Worm (Caenorhabditis elegans) whole organism, L3 larva: ENCODE data around the gene bcf-1.
A peak's percentile ranks its signal among the peaks of the same experiment; 100 is the strongest.

Experiments
- R02D3.7 ChIP-seq: fragments of 150-350 bp; optimal IDR thresholded peaks from 2 replicates; lab custom pipeline; 2014; ENCODE audit warnings: missing biosample characterization, missing genetic modification characterization
- ZK546.5 ChIP-seq: sonication (generic microtip); optimal IDR thresholded peaks from 2 replicates; lab custom pipeline; 2017; ENCODE audit warnings: missing biosample characterization, missing genetic modification characterization
- aly-2 ChIP-seq: fragments of 150-350 bp; optimal IDR thresholded peaks from 2 replicates; lab custom pipeline; 2014; ENCODE audit warnings: missing biosample characterization, missing genetic modification characterization
- ama-1 ChIP-seq: fragments of 150-350 bp; optimal IDR thresholded peaks from 2 replicates; lab custom pipeline; 2018
- ceh-16 ChIP-seq: sonication (generic microtip); optimal IDR thresholded peaks from 2 replicates; lab custom pipeline; 2017; ENCODE audit warnings: missing biosample characterization, missing genetic modification characterization
- ceh-28 ChIP-seq: fragments of 150-350 bp; optimal IDR thresholded peaks from 2 replicates; lab custom pipeline; 2014; ENCODE audit warnings: missing biosample characterization, missing genetic modification reagents, missing genetic modification characterization
- ceh-82 ChIP-seq: fragments of 150-350 bp; optimal IDR thresholded peaks from 2 replicates; lab custom pipeline; 2014; ENCODE audit warnings: missing biosample characterization, missing genetic modification characterization
- ceh-9 ChIP-seq: sonication (generic microtip); optimal IDR thresholded peaks from 2 replicates; lab custom pipeline; 2018; ENCODE audit warnings: missing biosample characterization, missing genetic modification characterization
- egl-27 ChIP-seq: sonication (generic microtip); optimal IDR thresholded peaks from 4 replicates; lab custom pipeline; 2017; ENCODE audit warnings: missing biosample characterization, missing genetic modification reagents, missing genetic modification characterization
- elt-1 ChIP-seq: fragments of 150-350 bp; optimal IDR thresholded peaks from 2 replicates; lab custom pipeline; 2014; ENCODE audit warnings: missing biosample characterization, missing genetic modification characterization
- elt-2 ChIP-seq: sonication (generic microtip); optimal IDR thresholded peaks from 2 replicates; lab custom pipeline; 2016; ENCODE audit warnings: missing genetic modification reagents, mild to moderate bottlenecking, missing genetic modification characterization, missing compliant biosample characterization
- elt-3 ChIP-seq, 3 experiments: fragments of 150-350 bp in 1 of 3; sonication (generic microtip) in 2 of 3; optimal IDR thresholded peaks; 2 replicates in 2 of 3; 4 replicates in 1 of 3; lab custom pipeline; 2014 to 2017; ENCODE audit warnings: missing biosample characterization in 3 of 3, missing genetic modification characterization in 3 of 3
- eor-1 ChIP-seq, 2 experiments: fragments of 150-350 bp; optimal IDR thresholded peaks; 2 replicates each; lab custom pipeline; 2014 to 2018; ENCODE audit warnings: missing biosample characterization in 2 of 2, missing genetic modification characterization in 2 of 2
- fkh-10 ChIP-seq: sonication (generic microtip); optimal IDR thresholded peaks from 2 replicates; lab custom pipeline; 2017; ENCODE audit warnings: missing biosample characterization, missing genetic modification reagents, missing genetic modification characterization
- fkh-2 ChIP-seq: fragments of 150-350 bp; optimal IDR thresholded peaks from 2 replicates; lab custom pipeline; 2014; ENCODE audit warnings: missing biosample characterization, missing genetic modification reagents, missing genetic modification characterization
- fos-1 ChIP-seq: fragments of 150-350 bp; optimal IDR thresholded peaks from 2 replicates; lab custom pipeline; 2014; ENCODE audit warnings: missing biosample characterization, missing genetic modification characterization
- jun-1 ChIP-seq: fragments of 150-350 bp; optimal IDR thresholded peaks from 2 replicates; lab custom pipeline; 2014; ENCODE audit warnings: missing biosample characterization, missing genetic modification reagents, missing genetic modification characterization
- lin-15B ChIP-seq: fragments of 150-350 bp; optimal IDR thresholded peaks from 2 replicates; lab custom pipeline; 2014; ENCODE audit warnings: missing biosample characterization, missing genetic modification characterization
- lin-39 ChIP-seq: fragments of 150-350 bp; optimal IDR thresholded peaks from 2 replicates; lab custom pipeline; 2018; ENCODE audit warnings: missing biosample characterization, missing genetic modification reagents, missing genetic modification characterization
- lsy-12 ChIP-seq: sonication (generic microtip); optimal IDR thresholded peaks from 2 replicates; lab custom pipeline; 2016; ENCODE audit warnings: mild to moderate bottlenecking, missing genetic modification characterization, missing compliant biosample characterization
- mdl-1 ChIP-seq: fragments of 150-350 bp; optimal IDR thresholded peaks from 2 replicates; lab custom pipeline; 2014; ENCODE audit warnings: missing biosample characterization, missing genetic modification characterization
- mml-1 ChIP-seq: fragments of 150-350 bp; sonication (generic microtip); optimal IDR thresholded peaks from 3 replicates; lab custom pipeline; 2014; ENCODE audit warnings: missing biosample characterization, missing genetic modification characterization
- nfya-1 ChIP-seq: sonication (generic microtip); optimal IDR thresholded peaks from 2 replicates; lab custom pipeline; 2017; ENCODE audit warnings: missing genetic modification characterization, mild to moderate bottlenecking, missing compliant biosample characterization, antibody characterized with exemption, moderate library complexity; ENCODE audit not compliant: insufficient read depth
- nhr-11 ChIP-seq: fragments of 150-350 bp; optimal IDR thresholded peaks from 2 replicates; lab custom pipeline; 2014; ENCODE audit warnings: missing biosample characterization, missing genetic modification characterization
- nhr-12 ChIP-seq: fragments of 150-350 bp; optimal IDR thresholded peaks from 2 replicates; lab custom pipeline; 2014; ENCODE audit warnings: missing biosample characterization, missing genetic modification characterization
- nhr-23 ChIP-seq: fragments of 150-350 bp; optimal IDR thresholded peaks from 2 replicates; lab custom pipeline; 2014; ENCODE audit warnings: missing biosample characterization, missing genetic modification reagents, missing genetic modification characterization
- nhr-237 ChIP-seq: fragments of 150-350 bp; optimal IDR thresholded peaks from 2 replicates; lab custom pipeline; 2014; ENCODE audit warnings: missing biosample characterization, missing genetic modification characterization
- nhr-25 ChIP-seq: sonication (generic microtip); optimal IDR thresholded peaks from 2 replicates; lab custom pipeline; 2017; ENCODE audit warnings: missing biosample characterization, missing genetic modification characterization
- nhr-28 ChIP-seq: fragments of 150-350 bp; optimal IDR thresholded peaks from 2 replicates; lab custom pipeline; 2014; ENCODE audit warnings: missing biosample characterization, missing genetic modification characterization
- nhr-43 ChIP-seq: sonication (generic microtip); optimal IDR thresholded peaks from 2 replicates; lab custom pipeline; 2016; ENCODE audit warnings: mild to moderate bottlenecking, missing genetic modification characterization, missing compliant biosample characterization; ENCODE audit not compliant: poor library complexity, severe bottlenecking
- nhr-67 ChIP-seq: fragments of 150-350 bp; optimal IDR thresholded peaks from 2 replicates; lab custom pipeline; 2014; ENCODE audit warnings: missing biosample characterization, missing genetic modification characterization
- nhr-76 ChIP-seq: fragments of 150-350 bp; sonication (generic microtip); optimal IDR thresholded peaks from 5 replicates; lab custom pipeline; 2014; ENCODE audit warnings: missing biosample characterization, missing genetic modification characterization
- nhr-77 ChIP-seq: fragments of 150-350 bp; optimal IDR thresholded peaks from 2 replicates; lab custom pipeline; 2014; ENCODE audit warnings: missing biosample characterization, missing genetic modification characterization
- pha-4 ChIP-seq: fragments of 150-350 bp; optimal IDR thresholded peaks from 2 replicates; lab custom pipeline; 2014; ENCODE audit warnings: missing biosample characterization, missing genetic modification reagents, missing genetic modification characterization
- pqm-1 ChIP-seq: fragments of 150-350 bp; optimal IDR thresholded peaks from 2 replicates; lab custom pipeline; 2017; ENCODE audit warnings: missing biosample characterization, missing genetic modification characterization, inconsistent platforms
- sea-2 ChIP-seq: fragments of 150-350 bp; sonication (generic microtip); optimal IDR thresholded peaks from 4 replicates; lab custom pipeline; 2014; ENCODE audit warnings: missing biosample characterization, missing genetic modification reagents, missing genetic modification characterization
- skn-1 ChIP-seq: fragments of 150-350 bp; optimal IDR thresholded peaks from 2 replicates; lab custom pipeline; 2014; ENCODE audit warnings: missing biosample characterization, missing genetic modification characterization
- snpc-4 ChIP-seq: fragments of 150-350 bp; optimal IDR thresholded peaks from 2 replicates; lab custom pipeline; 2014; ENCODE audit warnings: missing biosample characterization, missing genetic modification characterization
- tbx-2 ChIP-seq: sonication (generic microtip); optimal IDR thresholded peaks from 2 replicates; lab custom pipeline; 2016; ENCODE audit warnings: mild to moderate bottlenecking, missing genetic modification characterization, missing compliant biosample characterization
- unc-39 ChIP-seq: sonication (generic microtip); optimal IDR thresholded peaks from 4 replicates; lab custom pipeline; 2017; ENCODE audit warnings: missing biosample characterization, missing genetic modification characterization
- unc-62 ChIP-seq: fragments of 150-350 bp; sonication (generic microtip); optimal IDR thresholded peaks from 4 replicates; lab custom pipeline; 2014; ENCODE audit warnings: missing biosample characterization, missing genetic modification reagents, missing genetic modification characterization
- zag-1 ChIP-seq: fragments of 150-350 bp; optimal IDR thresholded peaks from 2 replicates; lab custom pipeline; 2014; ENCODE audit warnings: missing biosample characterization, missing genetic modification characterization
- ztf-11 ChIP-seq: fragments of 150-350 bp; optimal IDR thresholded peaks from 2 replicates; lab custom pipeline; 2014; ENCODE audit warnings: missing biosample characterization, missing genetic modification characterization
- ztf-4 ChIP-seq: fragments of 150-350 bp; optimal IDR thresholded peaks from 2 replicates; lab custom pipeline; 2014; ENCODE audit warnings: missing biosample characterization, missing genetic modification characterization

The bcf-1 gene

ce11 chrV:6385677-6386276 lies 22.8 kb downstream of the bcf-1 start:
- TF ChIP-seq elt-3 (tag; optimal IDR thresholded peaks at IDR 0.05; lab: Kevin White, UChicago) (no peak), sea-2 (GFP tag; lab: Kevin White, UChicago) (no peak), lsy-12 (tag; lab: Kevin White, UChicago) (no peak), nhr-28 (no peak), lin-39 (tag; lab: Kevin White, UChicago) (no peak), jun-1 (tag; lab: Kevin White, UChicago) (no peak), ceh-16 (tag; lab: Kevin White, UChicago) (no peak), unc-62 (GFP tag; lab: Kevin White, UChicago) (no peak), mdl-1 (tag; lab: Kevin White, UChicago) (no peak), lin-15B (tag; lab: Kevin White, UChicago) (no peak), ceh-9 (tag; lab: Kevin White, UChicago) (no peak)

ce11 chrV:6374844-6375243 lies 33.7 kb downstream of the bcf-1 start, which contains the start of gene F13H6.5:
TSS of gene F13H6.5 (minus strand) at chrV:6374944.
- TF ChIP-seq fos-1 (tag; lab: Kevin White, UChicago) = no peak
- no peak for TF ChIP-seq fkh-2
- TF ChIP-seq ceh-82 (tag; lab: Kevin White, UChicago) = no peak
- TF ChIP-seq R02D3.7 (tag; lab: Kevin White, UChicago) = no peak
- TF ChIP-seq elt-3 (tag; optimal IDR thresholded peaks at IDR 0.05; lab: Kevin White, UChicago) = no peak
- no peak for TF ChIP-seq nfya-1
- TF ChIP-seq unc-39 (tag; lab: Kevin White, UChicago) = no peak
- TF ChIP-seq jun-1 (tag; lab: Kevin White, UChicago) = no peak
- no peak for TF ChIP-seq ceh-16 (tag; lab: Kevin White, UChicago)
- TF ChIP-seq nhr-11 = no peak
- no peak for TF ChIP-seq nhr-28
- TF ChIP-seq nhr-23 (tag; lab: Kevin White, UChicago) = no peak
- TF ChIP-seq lin-39 (tag; lab: Kevin White, UChicago) = no peak
- no peak for TF ChIP-seq elt-1 (tag; lab: Kevin White, UChicago)
- no peak for TF ChIP-seq zag-1
- no peak for TF ChIP-seq lin-15B (tag; lab: Kevin White, UChicago)
- TF ChIP-seq, all 47 proteins: peak for 0

- TF ChIP-seq elt-3 (tag; optimal IDR thresholded peaks at IDR 0.05; lab: Kevin White, UChicago) = peak in 1 of 3 experiments; percentile 24
- TF ChIP-seq R02D3.7 (tag; lab: Kevin White, UChicago) = no peak
These were observed 40.1 kb downstream of the bcf-1 start for ce11 chrV:6368494-6368893.

- TF ChIP-seq mml-1 (tag; lab: Kevin White, UChicago) (no peak), ZK546.5 (tag; lab: Kevin White, UChicago) (no peak), nhr-77 (tag; lab: Kevin White, UChicago) (no peak), elt-3 (tag; optimal IDR thresholded peaks at IDR 0.05; lab: Kevin White, UChicago) (no peak), R02D3.7 (tag; lab: Kevin White, UChicago) (no peak), nhr-67 (tag; lab: Kevin White, UChicago) (no peak), nhr-237 (tag; lab: Kevin White, UChicago) (no peak), eor-1 (tag; optimal IDR thresholded peaks at IDR 0.05; lab: Kevin White, UChicago) (no peak), fos-1 (tag; lab: Kevin White, UChicago) (no peak), ceh-28 (tag; lab: Kevin White, UChicago) (no peak), unc-62 (GFP tag; lab: Kevin White, UChicago) (no peak), ceh-82 (tag; lab: Kevin White, UChicago) (no peak), nhr-25 (tag; lab: Kevin White, UChicago) (peak; percentile 23), fkh-10 (GFP tag; lab: Kevin White, UChicago) (no peak), lin-39 (tag; lab: Kevin White, UChicago) (no peak), snpc-4 (tag; lab: Kevin White, UChicago) (no peak), fkh-2 (no peak), ztf-4 (tag; lab: Kevin White, UChicago) (no peak), ceh-16 (tag; lab: Kevin White, UChicago) (no peak), nhr-28 (no peak), egl-27 (tag; lab: Kevin White, UChicago) (no peak), nhr-76 (tag; lab: Kevin White, UChicago) (no peak), ceh-9 (tag; lab: Kevin White, UChicago) (no peak), nhr-43 (tag; lab: Kevin White, UChicago) (peak; percentile 2), skn-1 (tag; lab: Kevin White, UChicago) (no peak), jun-1 (tag; lab: Kevin White, UChicago) (no peak), ztf-11 (tag; lab: Kevin White, UChicago) (no peak), ama-1 (lab: Kevin White, UChicago) (no peak), pha-4 (tag; lab: Kevin White, UChicago) (peak; percentile 24), aly-2 (no peak), lin-15B (tag; lab: Kevin White, UChicago) (no peak), mdl-1 (tag; lab: Kevin White, UChicago) (no peak), nhr-12 (no peak), tbx-2 (tag; lab: Kevin White, UChicago) (no peak), lsy-12 (tag; lab: Kevin White, UChicago) (no peak), nhr-11 (no peak), pqm-1 (tag; lab: Kevin White, UChicago) (peak; percentile 72), elt-2 (peak; percentile 19)
These were observed 43.0 kb downstream of the bcf-1 start, which contains the start of gene cest-33 for ce11 chrV:6365597-6365996. TSS of gene cest-33 (minus strand) at chrV:6365671.
